Fruit fly (Drosophila melanogaster) whole organism, embryonic: ENCODE data around the gene CG42232.

Experiments
- Blimp-1 ChIP-seq: fragments of 200-800 bp; sonication (Bioruptor generic); optimal IDR thresholded peaks from 3 replicates; lab custom pipeline; 2018; ENCODE audit warnings: missing biosample characterization, missing genetic modification characterization, mild to moderate bottlenecking, moderate library complexity, missing genetic modification reagents
- CG12236 ChIP-seq: fragments of 200-800 bp; sonication (Bioruptor generic); optimal IDR thresholded peaks from 2 replicates; lab custom pipeline; 2016; ENCODE audit warnings: missing biosample characterization, missing genetic modification characterization
- CG7271 ChIP-seq: fragments of 200-800 bp; sonication (Bioruptor generic); optimal IDR thresholded peaks from 2 replicates; lab custom pipeline; 2018; ENCODE audit warnings: missing biosample characterization, mild to moderate bottlenecking, missing genetic modification characterization, moderate library complexity
- Spps ChIP-seq: fragments of 200-800 bp; sonication (Bioruptor generic); optimal IDR thresholded peaks from 2 replicates; lab custom pipeline; 2018; ENCODE audit warnings: missing biosample characterization, mild to moderate bottlenecking, missing genetic modification characterization
- lola ChIP-seq, 3 experiments: fragments of >200 bp in 2 of 3; fragments of 200-800 bp in 1 of 3; sonication (Bioruptor generic) in 1 of 3; optimal IDR thresholded peaks; 2 replicates each; lab custom pipeline; 2017 to 2019; ENCODE audit warnings: missing biosample characterization in 3 of 3, missing genetic modification characterization in 3 of 3, mild to moderate bottlenecking in 1 of 3, moderate library complexity in 1 of 3

- no peak for TF ChIP-seq lola (GFP tag; optimal IDR thresholded peaks at IDR 0.05; lab: Kevin White, UChicago)
- no peak for TF ChIP-seq CG12236 (GFP tag; lab: Kevin White, UChicago)
- no peak for TF ChIP-seq Spps (tag; lab: Kevin White, UChicago)
- TF ChIP-seq CG7271, result no peak
- no peak for TF ChIP-seq Blimp-1
These were observed 34.9 kb downstream of the CG42232 start, which contains the start of gene CG14881 for dm6 chr3R:16434599-16434998.
